Fruit fly (Drosophila melanogaster): ENCODE results near the gene Blos2.

The Blos2 gene

DNA sequence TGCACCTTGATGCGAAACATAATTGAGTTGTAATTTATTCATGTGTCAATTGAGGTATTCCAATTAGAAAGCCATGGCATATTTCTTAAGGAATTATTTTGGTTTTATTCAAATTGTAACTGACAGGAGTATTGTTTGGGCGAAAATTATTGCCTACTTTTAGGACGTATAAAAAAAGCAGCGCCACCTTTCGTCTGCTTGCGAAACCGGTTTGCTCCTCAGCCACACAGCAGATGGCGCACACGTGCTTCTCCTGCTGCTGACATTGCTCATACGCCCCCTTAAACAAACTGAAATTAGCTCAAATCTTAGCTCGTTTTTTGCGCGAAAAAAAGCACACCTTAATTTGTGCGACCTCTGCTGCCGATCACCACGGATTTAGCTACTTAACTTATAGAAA is 13.5 kb upstream of the Blos2 start (continued):
- TF ChIP-seq CG4404 (GFP tag; IDR thresholded peaks at IDR 0.05) (no peak; the same call in 1 of the 2 replicates), NK7.1 (GFP tag; optimal IDR thresholded peaks at IDR 0.05) (peak; percentile 53), crol (GFP tag; IDR thresholded peaks at IDR 0.05) (no peak; the same call in 1 of the 2 replicates), CG2120 (GFP tag; optimal IDR thresholded peaks at IDR 0.05) (peak; percentile 72), B-H2 (GFP tag; optimal IDR thresholded peaks at IDR 0.05) (peak; percentile 71), Spps (tag; optimal IDR thresholded peaks at IDR 0.05) (peak; percentile 6), fd96Cb (tag; optimal IDR thresholded peaks at IDR 0.05) (peak; percentile 55), ham (GFP tag; IDR thresholded peaks at IDR 0.05) (no peak), chinmo (GFP tag; IDR thresholded peaks at IDR 0.05; ENCODE audit: partially characterized antibody) (no peak), Nf-YC (tag; optimal IDR thresholded peaks at IDR 0.05) (peak; percentile 42), CG1602 (GFP tag; optimal IDR thresholded peaks at IDR 0.05) (peak; percentile 62), Rfx (GFP tag; IDR thresholded peaks at IDR 0.05) (peak; percentile 91), repo (GFP tag; optimal IDR thresholded peaks at IDR 0.05) (peak; percentile 66), Rx (GFP tag; IDR thresholded peaks at IDR 0.05) (peak; percentile 71), crp (GFP tag; optimal IDR thresholded peaks at IDR 0.05) (peak in 1 of 2 experiments; percentile 14), CG7839 (tag; optimal IDR thresholded peaks at IDR 0.05) (peak; percentile 82), pum (GFP tag; optimal IDR thresholded peaks at IDR 0.05) (peak; percentile 83), CG2129 (GFP tag; IDR thresholded peaks at IDR 0.05; ENCODE audit: partially characterized antibody) (no peak), CG6654 (GFP tag; optimal IDR thresholded peaks at IDR 0.05) (peak; percentile 36), pho (GFP tag; optimal IDR thresholded peaks at IDR 0.05) (peak; percentile 21), insv (GFP tag; optimal IDR thresholded peaks at IDR 0.05) (peak; percentile 8 to 91), CTCF (GFP tag; optimal IDR thresholded peaks at IDR 0.05) (peak; percentile 99), Chrac-16 (GFP tag; optimal IDR thresholded peaks at IDR 0.05) (peak; percentile 88), CG31224 (GFP tag; IDR thresholded peaks at IDR 0.05) (peak; percentile 39; the same call in 1 of the 2 replicates), CG15696 (tag; optimal IDR thresholded peaks at IDR 0.05) (peak; percentile 79), dysf (GFP tag; IDR thresholded peaks at IDR 0.05) (peak; percentile 85), her (GFP tag; optimal IDR thresholded peaks at IDR 0.05) (peak; percentile 81), Sin3A (optimal IDR thresholded peaks at IDR 0.05) (no peak), slou (GFP tag; optimal IDR thresholded peaks at IDR 0.05) (peak; percentile 9), Poxn (GFP tag; IDR thresholded peaks at IDR 0.05) (no peak), CG33213 (GFP tag; optimal IDR thresholded peaks at IDR 0.05) (peak; percentile 85), CG12219 (GFP tag; optimal IDR thresholded peaks at IDR 0.05) (peak; percentile 62), CG18764 (GFP tag; optimal IDR thresholded peaks at IDR 0.05) (peak; percentile 59), Asciz (GFP tag; optimal IDR thresholded peaks at IDR 0.05) (peak; percentile 51), gcm2 (GFP tag; optimal IDR thresholded peaks at IDR 0.05) (no peak), Gsc (GFP tag; IDR thresholded peaks at IDR 0.05) (no peak), jumu (GFP tag; optimal IDR thresholded peaks at IDR 0.05) (peak; percentile 63), h (optimal IDR thresholded peaks at IDR 0.05) (no peak), CG7928 (GFP tag; optimal IDR thresholded peaks at IDR 0.05) (no peak), kni (GFP tag; optimal IDR thresholded peaks at IDR 0.05) (no peak), ase (GFP tag; IDR thresholded peaks at IDR 0.05) (peak; percentile 82; the same call in 2 of the 3 replicates), dmrt99B (tag; optimal IDR thresholded peaks at IDR 0.05) (peak; percentile 54), CG3163 (GFP tag; optimal IDR thresholded peaks at IDR 0.05) (peak; percentile 64), CG18599 (GFP tag; optimal IDR thresholded peaks at IDR 0.05) (no peak), Bdp1 (GFP tag; optimal IDR thresholded peaks at IDR 0.05) (peak; percentile 70), tin (GFP tag; optimal IDR thresholded peaks at IDR 0.05) (peak; percentile 83), ind (GFP tag; optimal IDR thresholded peaks at IDR 0.05) (peak; percentile 59), CG42726 (GFP tag; IDR thresholded peaks at IDR 0.05; ENCODE audit: partially characterized antibody) (no peak; the same call in 1 of the 2 replicates), Med (GFP tag) (peak; percentile 98), Sox102F (GFP tag; optimal IDR thresholded peaks at IDR 0.05) (peak; percentile 70), lov (optimal IDR thresholded peaks at IDR 0.05) (no peak), lov (GFP tag; IDR thresholded peaks at IDR 0.05) (peak; percentile 84), CG8765 (GFP tag; IDR thresholded peaks at IDR 0.05) (peak; percentile 60; the same call in 1 of the 2 replicates)
